Fruit fly (Drosophila melanogaster): Measurements from ENCODE around the gene CG14397.

CG14397 gene

dm6 chr2L:21141714-21142500, 50.9 kb downstream of the CG14397 start, which contains the start of gene Dap160 (continued):
- TF ChIP-seq h (GFP tag; optimal IDR thresholded peaks at IDR 0.05) (no peak), psq (GFP tag; optimal IDR thresholded peaks at IDR 0.05) (no peak), Rel (GFP tag; optimal IDR thresholded peaks at IDR 0.05) (no peak), Rel (tag; optimal IDR thresholded peaks at IDR 0.05) (peak; percentile 85), Myc (optimal IDR thresholded peaks at IDR 0.05) (no peak), OdsH (GFP tag; optimal IDR thresholded peaks at IDR 0.05) (no peak), N (GFP tag; optimal IDR thresholded peaks at IDR 0.05) (no peak), Mio (GFP tag; optimal IDR thresholded peaks at IDR 0.05) (no peak), Vsx2 (GFP tag; optimal IDR thresholded peaks at IDR 0.05; ENCODE audit: partially characterized antibody) (no peak), fru (GFP tag; optimal IDR thresholded peaks at IDR 0.05) (no peak), Jra (GFP tag; optimal IDR thresholded peaks at IDR 0.05) (peak; percentile 26), sage (GFP tag; optimal IDR thresholded peaks at IDR 0.05) (peak; percentile 45), Hr78 (GFP tag; optimal IDR thresholded peaks at IDR 0.05) (no peak), CG32264 (GFP tag; optimal IDR thresholded peaks at IDR 0.05) (no peak), jim (GFP tag; optimal IDR thresholded peaks at IDR 0.05) (no peak), dsf (GFP tag; optimal IDR thresholded peaks at IDR 0.05; ENCODE audit: borderline replicate concordance) (no peak), Hnf4 (GFP tag; optimal IDR thresholded peaks at IDR 0.05) (peak; percentile 53)

DNA sequence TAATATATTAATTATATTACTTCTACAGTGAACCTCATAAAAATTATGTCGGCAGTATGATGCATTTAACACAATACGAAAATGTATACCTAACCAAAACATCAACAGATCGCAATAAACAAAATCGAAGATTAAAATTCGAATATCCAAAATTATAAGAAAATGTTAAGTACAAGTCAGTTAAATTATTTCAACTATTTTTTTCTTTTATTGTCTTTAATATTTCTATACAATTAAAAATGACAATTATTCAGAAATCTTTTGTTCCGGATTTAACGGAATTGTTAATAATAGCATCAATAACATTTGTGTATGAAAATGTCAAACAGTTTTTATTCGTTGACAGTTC, 51.4 kb downstream of the CG14397 start:
- TF ChIP-seq h (GFP tag; optimal IDR thresholded peaks at IDR 0.05): no peak
- no peak for TF ChIP-seq pan (optimal IDR thresholded peaks at IDR 0.05)
- TF ChIP-seq Hr78 (GFP tag; optimal IDR thresholded peaks at IDR 0.05): no peak
- TF ChIP-seq foxo (GFP tag; optimal IDR thresholded peaks at IDR 0.05): no peak
- TF ChIP-seq sv (GFP tag; optimal IDR thresholded peaks at IDR 0.05): no peak

- peak; percentile 65 for TF ChIP-seq woc (GFP tag; optimal IDR thresholded peaks at IDR 0.05)
- peak; percentile 40 for TF ChIP-seq HLH106 (tag; optimal IDR thresholded peaks at IDR 0.05)
- no peak for TF ChIP-seq Mio (GFP tag; optimal IDR thresholded peaks at IDR 0.05)
- TF ChIP-seq br (GFP tag; optimal IDR thresholded peaks at IDR 0.05): no peak
- peak; percentile 85 for TF ChIP-seq N (GFP tag; optimal IDR thresholded peaks at IDR 0.05)
- TF ChIP-seq Myc (optimal IDR thresholded peaks at IDR 0.05): peak; percentile 51
- peak; percentile 36 for TF ChIP-seq rgr (GFP tag; optimal IDR thresholded peaks at IDR 0.05)
- TF ChIP-seq Hnf4 (GFP tag; optimal IDR thresholded peaks at IDR 0.05): peak; percentile 49
- TF ChIP-seq Hr78 (GFP tag; optimal IDR thresholded peaks at IDR 0.05): peak; percentile 43
- peak; percentile 38 for TF ChIP-seq Hr83 (GFP tag; optimal IDR thresholded peaks at IDR 0.05; ENCODE audit: poor library complexity, severe bottlenecking)
- peak; percentile 37 for TF ChIP-seq Jra (GFP tag; optimal IDR thresholded peaks at IDR 0.05)
- no peak for TF ChIP-seq Vsx2 (GFP tag; optimal IDR thresholded peaks at IDR 0.05; ENCODE audit: partially characterized antibody)
- TF ChIP-seq ey (GFP tag; optimal IDR thresholded peaks at IDR 0.05): peak; percentile 35
Measured at dm6 chr2L:21142972-21143385, 52.0 kb downstream of the CG14397 start, which contains the start of gene pths. pths (plus strand) TSS chr2L:21143229.
